Worm (Caenorhabditis elegans) whole organism, L3 larva: ENCODE data around the gene fbxa-100.

Experiments
- R02D3.7 ChIP-seq: fragments of 150-350 bp; optimal IDR thresholded peaks from 2 replicates; lab custom pipeline; 2014; ENCODE audit warnings: missing biosample characterization, missing genetic modification characterization
- ZK546.5 ChIP-seq: sonication (generic microtip); optimal IDR thresholded peaks from 2 replicates; lab custom pipeline; 2017; ENCODE audit warnings: missing biosample characterization, missing genetic modification characterization
- ceh-28 ChIP-seq: fragments of 150-350 bp; optimal IDR thresholded peaks from 2 replicates; lab custom pipeline; 2014; ENCODE audit warnings: missing biosample characterization, missing genetic modification reagents, missing genetic modification characterization
- ceh-82 ChIP-seq: fragments of 150-350 bp; optimal IDR thresholded peaks from 2 replicates; lab custom pipeline; 2014; ENCODE audit warnings: missing biosample characterization, missing genetic modification characterization
- ceh-9 ChIP-seq: sonication (generic microtip); optimal IDR thresholded peaks from 2 replicates; lab custom pipeline; 2018; ENCODE audit warnings: missing biosample characterization, missing genetic modification characterization
- daf-12 ChIP-seq: fragments of 150-350 bp; optimal IDR thresholded peaks from 2 replicates; lab custom pipeline; 2014; ENCODE audit warnings: missing biosample characterization, missing genetic modification reagents, missing genetic modification characterization
- egl-5 ChIP-seq: fragments of 150-350 bp; optimal IDR thresholded peaks from 2 replicates; lab custom pipeline; 2017; ENCODE audit warnings: missing biosample characterization, missing genetic modification reagents, missing genetic modification characterization, inconsistent platforms
- elt-1 ChIP-seq: fragments of 150-350 bp; optimal IDR thresholded peaks from 2 replicates; lab custom pipeline; 2014; ENCODE audit warnings: missing biosample characterization, missing genetic modification characterization
- elt-3 ChIP-seq, 3 experiments: fragments of 150-350 bp in 1 of 3; sonication (generic microtip) in 2 of 3; optimal IDR thresholded peaks; 2 replicates in 2 of 3; 4 replicates in 1 of 3; lab custom pipeline; 2014 to 2017; ENCODE audit warnings: missing biosample characterization in 3 of 3, missing genetic modification characterization in 3 of 3
- eor-1 ChIP-seq, 2 experiments: fragments of 150-350 bp; optimal IDR thresholded peaks; 2 replicates each; lab custom pipeline; 2014 to 2018; ENCODE audit warnings: missing biosample characterization in 2 of 2, missing genetic modification characterization in 2 of 2
- fos-1 ChIP-seq: fragments of 150-350 bp; optimal IDR thresholded peaks from 2 replicates; lab custom pipeline; 2014; ENCODE audit warnings: missing biosample characterization, missing genetic modification characterization
- hmg-11 ChIP-seq: sonication (generic microtip); optimal IDR thresholded peaks from 2 replicates; lab custom pipeline; 2016; ENCODE audit warnings: missing genetic modification characterization, missing compliant biosample characterization
- jun-1 ChIP-seq: fragments of 150-350 bp; optimal IDR thresholded peaks from 2 replicates; lab custom pipeline; 2014; ENCODE audit warnings: missing biosample characterization, missing genetic modification reagents, missing genetic modification characterization
- lin-15B ChIP-seq: fragments of 150-350 bp; optimal IDR thresholded peaks from 2 replicates; lab custom pipeline; 2014; ENCODE audit warnings: missing biosample characterization, missing genetic modification characterization
- lin-39 ChIP-seq: fragments of 150-350 bp; optimal IDR thresholded peaks from 2 replicates; lab custom pipeline; 2018; ENCODE audit warnings: missing biosample characterization, missing genetic modification reagents, missing genetic modification characterization
- lsy-12 ChIP-seq: sonication (generic microtip); optimal IDR thresholded peaks from 2 replicates; lab custom pipeline; 2016; ENCODE audit warnings: mild to moderate bottlenecking, missing genetic modification characterization, missing compliant biosample characterization
- mdl-1 ChIP-seq: fragments of 150-350 bp; optimal IDR thresholded peaks from 2 replicates; lab custom pipeline; 2014; ENCODE audit warnings: missing biosample characterization, missing genetic modification characterization
- mml-1 ChIP-seq: fragments of 150-350 bp; sonication (generic microtip); optimal IDR thresholded peaks from 3 replicates; lab custom pipeline; 2014; ENCODE audit warnings: missing biosample characterization, missing genetic modification characterization
- nfya-1 ChIP-seq: sonication (generic microtip); optimal IDR thresholded peaks from 2 replicates; lab custom pipeline; 2017; ENCODE audit warnings: missing genetic modification characterization, mild to moderate bottlenecking, missing compliant biosample characterization, antibody characterized with exemption, moderate library complexity; ENCODE audit not compliant: insufficient read depth
- nhr-11 ChIP-seq: fragments of 150-350 bp; optimal IDR thresholded peaks from 2 replicates; lab custom pipeline; 2014; ENCODE audit warnings: missing biosample characterization, missing genetic modification characterization
- nhr-23 ChIP-seq: fragments of 150-350 bp; optimal IDR thresholded peaks from 2 replicates; lab custom pipeline; 2014; ENCODE audit warnings: missing biosample characterization, missing genetic modification reagents, missing genetic modification characterization
- nhr-237 ChIP-seq: fragments of 150-350 bp; optimal IDR thresholded peaks from 2 replicates; lab custom pipeline; 2014; ENCODE audit warnings: missing biosample characterization, missing genetic modification characterization
- nhr-25 ChIP-seq: sonication (generic microtip); optimal IDR thresholded peaks from 2 replicates; lab custom pipeline; 2017; ENCODE audit warnings: missing biosample characterization, missing genetic modification characterization
- nhr-28 ChIP-seq: fragments of 150-350 bp; optimal IDR thresholded peaks from 2 replicates; lab custom pipeline; 2014; ENCODE audit warnings: missing biosample characterization, missing genetic modification characterization
- nhr-67 ChIP-seq: fragments of 150-350 bp; optimal IDR thresholded peaks from 2 replicates; lab custom pipeline; 2014; ENCODE audit warnings: missing biosample characterization, missing genetic modification characterization
- nhr-77 ChIP-seq: fragments of 150-350 bp; optimal IDR thresholded peaks from 2 replicates; lab custom pipeline; 2014; ENCODE audit warnings: missing biosample characterization, missing genetic modification characterization
- pha-4 ChIP-seq: fragments of 150-350 bp; optimal IDR thresholded peaks from 2 replicates; lab custom pipeline; 2014; ENCODE audit warnings: missing biosample characterization, missing genetic modification reagents, missing genetic modification characterization
- sea-2 ChIP-seq: fragments of 150-350 bp; sonication (generic microtip); optimal IDR thresholded peaks from 4 replicates; lab custom pipeline; 2014; ENCODE audit warnings: missing biosample characterization, missing genetic modification reagents, missing genetic modification characterization
- snpc-4 ChIP-seq: fragments of 150-350 bp; optimal IDR thresholded peaks from 2 replicates; lab custom pipeline; 2014; ENCODE audit warnings: missing biosample characterization, missing genetic modification characterization
- tbx-2 ChIP-seq: sonication (generic microtip); optimal IDR thresholded peaks from 2 replicates; lab custom pipeline; 2016; ENCODE audit warnings: mild to moderate bottlenecking, missing genetic modification characterization, missing compliant biosample characterization
- unc-39 ChIP-seq: sonication (generic microtip); optimal IDR thresholded peaks from 4 replicates; lab custom pipeline; 2017; ENCODE audit warnings: missing biosample characterization, missing genetic modification characterization
- unc-62 ChIP-seq: fragments of 150-350 bp; sonication (generic microtip); optimal IDR thresholded peaks from 4 replicates; lab custom pipeline; 2014; ENCODE audit warnings: missing biosample characterization, missing genetic modification reagents, missing genetic modification characterization
- zag-1 ChIP-seq: fragments of 150-350 bp; optimal IDR thresholded peaks from 2 replicates; lab custom pipeline; 2014; ENCODE audit warnings: missing biosample characterization, missing genetic modification characterization
- ztf-11 ChIP-seq: fragments of 150-350 bp; optimal IDR thresholded peaks from 2 replicates; lab custom pipeline; 2014; ENCODE audit warnings: missing biosample characterization, missing genetic modification characterization
- ztf-4 ChIP-seq: fragments of 150-350 bp; optimal IDR thresholded peaks from 2 replicates; lab custom pipeline; 2014; ENCODE audit warnings: missing biosample characterization, missing genetic modification characterization

The fbxa-100 gene

DNA sequence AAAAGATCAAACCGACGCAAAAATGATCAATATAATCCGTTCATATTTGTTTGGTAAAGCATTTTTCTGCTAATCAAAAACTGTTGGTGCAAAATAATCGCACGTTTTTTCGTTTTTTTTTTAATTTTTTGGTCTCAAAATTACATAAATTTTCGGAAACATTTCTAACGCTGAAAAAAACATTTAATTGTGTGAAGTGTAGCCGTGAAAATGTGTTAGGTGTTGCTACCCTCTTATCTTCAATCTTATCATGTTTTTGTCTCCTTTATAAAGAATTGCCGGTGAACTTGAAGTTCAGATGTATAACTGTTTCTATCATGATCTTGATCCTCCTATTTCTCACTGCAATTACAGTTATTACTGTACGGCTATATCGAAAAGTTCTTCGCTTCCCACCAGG lies 7.0 kb upstream of the fbxa-100 start, which contains the start of gene cyp-35D1:
cyp-35D1 (plus strand) TSS at position 301 of the 400 bp plus-strand sequence.
- TF ChIP-seq R02D3.7 (no peak), nhr-23 (no peak), nhr-11 (tag; lab: Kevin White, UChicago) (no peak), fos-1 (tag; lab: Kevin White, UChicago) (no peak), nhr-237 (no peak), ztf-4 (no peak), snpc-4 (tag; lab: Kevin White, UChicago) (no peak), lin-15B (no peak), ceh-82 (tag; lab: Kevin White, UChicago) (no peak), elt-3 (tag; optimal IDR thresholded peaks at IDR 0.05; lab: Kevin White, UChicago) (no peak), unc-39 (tag; lab: Kevin White, UChicago) (no peak), ZK546.5 (no peak), pha-4 (tag; lab: Kevin White, UChicago) (no peak), nhr-67 (tag; lab: Kevin White, UChicago) (no peak), egl-5 (tag; lab: Kevin White, UChicago) (no peak), hmg-11 (tag; lab: Kevin White, UChicago) (no peak), nhr-28 (no peak), daf-12 (tag; lab: Kevin White, UChicago) (no peak)

DNA sequence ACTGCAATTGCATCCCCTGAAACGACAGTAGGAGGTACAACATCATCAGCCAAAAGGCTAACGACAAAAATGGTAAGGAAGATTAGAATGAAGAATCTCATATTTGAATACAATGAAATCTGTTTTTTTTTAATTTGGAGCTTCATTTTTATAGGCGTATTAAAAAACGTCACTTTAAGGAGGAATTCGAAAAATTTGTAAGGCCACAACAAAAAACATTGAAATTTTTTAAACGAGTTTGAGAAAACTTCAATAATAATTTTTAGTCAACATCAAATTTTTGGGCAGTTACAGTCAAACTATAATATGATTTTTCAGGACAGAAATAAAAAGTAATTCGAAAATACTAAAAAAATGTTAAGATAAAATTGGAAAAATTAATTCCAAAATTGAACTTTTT lies 895 bp upstream of the fbxa-100 start, which contains the start of gene F14H3.14:
F14H3.14 (minus strand) TSS at position 101 of the 400 bp plus-strand sequence.
- TF ChIP-seq fos-1 (tag; lab: Kevin White, UChicago) (no peak), nhr-67 (tag; lab: Kevin White, UChicago) (no peak), ceh-82 (tag; lab: Kevin White, UChicago) (no peak), elt-1 (tag; lab: Kevin White, UChicago) (no peak)

DNA sequence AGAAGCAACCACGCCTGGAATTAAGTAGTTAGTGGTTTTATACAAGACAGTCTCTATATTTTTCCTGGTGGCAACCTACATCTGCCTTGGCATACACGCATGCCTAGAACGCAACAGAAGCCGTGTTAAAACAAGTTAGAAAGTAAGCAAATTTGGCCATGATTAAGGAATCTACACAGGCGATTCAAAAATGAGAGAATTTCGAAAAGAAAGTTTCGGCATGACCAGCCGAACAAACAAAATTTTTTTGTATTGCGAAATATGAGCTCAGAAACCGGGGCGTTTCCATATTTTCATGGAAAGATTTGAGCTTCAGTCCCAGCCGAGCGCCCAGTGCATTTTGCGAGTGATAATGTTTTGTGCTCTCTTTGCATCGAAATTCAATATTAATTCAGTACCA lies 1.8 kb downstream of the fbxa-100 start, which contains the start of gene F14H3.15:
F14H3.15 (minus strand) TSS at position 101 of the 400 bp plus-strand sequence.
- TF ChIP-seq nhr-23, result no peak
- TF ChIP-seq egl-5 (tag; lab: Kevin White, UChicago), result no peak
- no peak for TF ChIP-seq daf-12 (tag; lab: Kevin White, UChicago)
- TF ChIP-seq unc-39 (tag; lab: Kevin White, UChicago), result no peak
- TF ChIP-seq nhr-25, result no peak
- no peak for TF ChIP-seq elt-3 (tag; optimal IDR thresholded peaks at IDR 0.05; lab: Kevin White, UChicago)
- TF ChIP-seq nhr-237, result no peak
- no peak for TF ChIP-seq zag-1 (tag; lab: Kevin White, UChicago)
- no peak for TF ChIP-seq snpc-4 (tag; lab: Kevin White, UChicago)
- no peak for TF ChIP-seq lin-15B

DNA sequence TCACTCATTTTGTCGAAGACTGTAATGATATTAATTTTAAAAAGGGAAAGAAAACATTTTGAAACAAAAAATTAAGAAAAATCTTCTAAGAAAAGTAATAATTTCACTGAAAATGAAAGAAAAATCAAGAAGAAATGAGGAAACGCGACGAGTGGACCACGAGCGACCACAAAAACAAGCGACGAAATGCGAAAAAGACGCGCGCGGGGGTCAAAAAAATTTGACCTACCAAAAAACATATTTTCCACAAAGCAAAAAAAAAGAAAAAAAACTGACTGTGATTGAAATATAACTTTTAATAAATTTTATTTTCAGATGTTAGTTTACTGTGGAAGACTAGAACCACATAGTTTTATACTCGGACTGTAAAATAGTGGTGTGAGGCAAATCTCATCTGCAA lies 3.0 kb downstream of the fbxa-100 start, which contains the start of gene F14H3.6:
F14H3.6 (minus strand) TSS at position 22 of the 400 bp plus-strand sequence.
- no peak for TF ChIP-seq nhr-23
- TF ChIP-seq eor-1 (tag; optimal IDR thresholded peaks at IDR 0.05; lab: Kevin White, UChicago), result no peak
- no peak for TF ChIP-seq ceh-9 (tag; lab: Kevin White, UChicago)

DNA sequence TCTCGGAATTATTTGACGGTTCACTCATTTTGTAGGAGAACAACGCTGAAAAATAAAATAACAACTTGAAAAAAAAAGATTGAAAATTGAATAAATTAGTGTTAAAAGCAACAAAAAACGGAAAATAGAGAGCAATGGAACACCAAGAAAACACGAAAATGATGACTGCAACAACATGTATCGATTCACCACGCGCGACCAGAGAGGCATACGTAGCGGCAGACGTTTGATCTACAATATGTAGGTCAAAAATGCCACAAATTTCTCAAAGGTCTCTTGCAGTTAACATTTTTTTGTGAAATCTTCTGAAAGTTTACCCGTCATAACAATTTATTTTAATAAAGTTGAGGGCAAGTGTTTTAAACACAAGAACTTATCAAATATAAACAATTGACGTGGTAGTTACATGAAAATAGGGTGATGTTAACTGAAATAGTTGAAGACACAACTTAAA lies 4.9 kb downstream of the fbxa-100 start, which contains the start of gene F14H3.5:
F14H3.5 (minus strand) TSS at position 51 of the 454 bp plus-strand sequence.
- TF ChIP-seq mml-1 (tag; lab: Kevin White, UChicago) (no peak), ZK546.5 (no peak), ztf-11 (tag; lab: Kevin White, UChicago) (no peak), mdl-1 (tag; lab: Kevin White, UChicago) (no peak), nfya-1 (tag; lab: Kevin White, UChicago) (no peak)
- TF ChIP-seq, all 47 proteins: peak for 0

DNA sequence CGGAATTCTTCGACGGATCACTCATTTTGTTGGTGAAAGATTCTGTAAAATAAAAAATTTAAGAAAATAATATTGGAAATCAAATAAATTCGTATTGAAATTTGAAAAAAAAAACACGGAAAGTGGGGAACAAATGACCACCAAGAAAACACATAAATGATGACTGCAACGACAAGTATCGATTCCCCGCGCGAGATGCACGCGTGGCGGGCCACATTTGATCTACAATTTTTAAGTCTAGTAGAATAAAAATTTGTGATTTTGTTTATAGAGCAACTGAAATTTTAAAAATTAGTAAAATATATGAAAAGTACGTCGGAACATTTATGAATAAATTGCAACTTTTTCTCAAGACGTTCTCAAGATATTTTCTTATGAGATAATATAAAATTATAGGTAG lies 6.9 kb downstream of the fbxa-100 start, which contains the start of gene F14H3.4:
F14H3.4 (minus strand) TSS at position 42 of the 400 bp plus-strand sequence.
- TF ChIP-seq ZK546.5, result no peak
- no peak for TF ChIP-seq lsy-12 (tag; lab: Kevin White, UChicago)

DNA sequence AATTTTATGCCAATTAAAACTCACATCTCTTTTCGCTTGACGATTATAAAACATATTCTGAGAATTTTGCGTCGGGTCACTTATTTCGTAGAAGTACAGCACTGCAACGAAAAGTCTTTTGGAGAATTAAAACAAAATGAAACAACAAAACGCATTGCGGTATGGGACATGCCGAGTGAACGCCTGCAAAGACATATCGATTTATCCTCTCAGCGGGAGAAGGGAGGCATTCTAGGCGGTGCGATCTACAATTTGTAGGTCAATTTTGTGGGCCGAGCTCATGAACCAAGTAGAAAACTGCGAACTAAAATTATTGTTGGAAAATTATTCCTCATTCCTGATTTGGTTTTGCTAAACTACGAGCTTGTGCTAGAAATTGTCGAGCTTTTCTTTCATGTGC lies 8.5 kb downstream of the fbxa-100 start, which contains the start of gene F14H3.3:
F14H3.3 (minus strand) TSS at position 101 of the 400 bp plus-strand sequence.
- TF ChIP-seq lin-39 (tag; lab: Kevin White, UChicago) (no peak), pha-4 (tag; lab: Kevin White, UChicago) (no peak), jun-1 (tag; lab: Kevin White, UChicago) (no peak), daf-12 (tag; lab: Kevin White, UChicago) (no peak), unc-62 (GFP tag; lab: Kevin White, UChicago) (no peak), lsy-12 (tag; lab: Kevin White, UChicago) (no peak), tbx-2 (tag; lab: Kevin White, UChicago) (no peak), zag-1 (tag; lab: Kevin White, UChicago) (no peak), ceh-28 (tag; lab: Kevin White, UChicago) (no peak), ZK546.5 (no peak), mdl-1 (tag; lab: Kevin White, UChicago) (no peak), nhr-77 (tag; lab: Kevin White, UChicago) (no peak), mml-1 (tag; lab: Kevin White, UChicago) (no peak), nfya-1 (tag; lab: Kevin White, UChicago) (no peak), nhr-67 (tag; lab: Kevin White, UChicago) (no peak), sea-2 (GFP tag; lab: Kevin White, UChicago) (no peak), fos-1 (tag; lab: Kevin White, UChicago) (no peak)
